Fruit fly (Drosophila melanogaster): ENCODE data around the gene Jhbp15.
A peak's percentile ranks its signal among the peaks of the same experiment; 100 is the strongest.

Jhbp15 gene

dm6 chr3R:21015636-21016035 lies 35.1 kb downstream of the Jhbp15 start, which contains the start of gene CG5697:
Gene CG5697, plus strand, starts transcription at chr3R:21015949.
- no peak for TF ChIP-seq Hr96 (GFP tag; optimal IDR thresholded peaks at IDR 0.05)
- peak; percentile 17 for TF ChIP-seq ovo (GFP tag; optimal IDR thresholded peaks at IDR 0.05)
- TF ChIP-seq CG7045 (GFP tag; optimal IDR thresholded peaks at IDR 0.05) = peak; percentile 7
- no peak for TF ChIP-seq pad (GFP tag; optimal IDR thresholded peaks at IDR 0.05)
- no peak for TF ChIP-seq Clk (GFP tag; optimal IDR thresholded peaks at IDR 0.05)
- no peak for TF ChIP-seq CG33017 (tag; optimal IDR thresholded peaks at IDR 0.05)
- TF ChIP-seq CG14711 (tag; optimal IDR thresholded peaks at IDR 0.05) = no peak
- TF ChIP-seq cic (GFP tag; optimal IDR thresholded peaks at IDR 0.05) = peak; percentile 79
- no peak for TF ChIP-seq CG7101 (tag; optimal IDR thresholded peaks at IDR 0.05)
- no peak for TF ChIP-seq Crg-1 (GFP tag; optimal IDR thresholded peaks at IDR 0.05)
- no peak for TF ChIP-seq bab1 (GFP tag; optimal IDR thresholded peaks at IDR 0.05)
- peak; percentile 0 for TF ChIP-seq CG1620 (GFP tag; optimal IDR thresholded peaks at IDR 0.05)
- TF ChIP-seq CG12768 (GFP tag; optimal IDR thresholded peaks at IDR 0.05) = peak; percentile 35
- peak; percentile 49 for TF ChIP-seq Mnt (GFP tag; optimal IDR thresholded peaks at IDR 0.05)
- no peak for TF ChIP-seq cnc (optimal IDR thresholded peaks at IDR 0.05)
- TF ChIP-seq CG5204 (GFP tag; optimal IDR thresholded peaks at IDR 0.05) = no peak
- no peak for TF ChIP-seq tj (GFP tag; optimal IDR thresholded peaks at IDR 0.05)
- TF ChIP-seq kay (GFP tag; ENCODE audit: borderline replicate concordance) = peak; percentile 86
- TF ChIP-seq CG11617 (GFP tag; optimal IDR thresholded peaks at IDR 0.05) = peak; percentile 28
- no peak for TF ChIP-seq toe (GFP tag; optimal IDR thresholded peaks at IDR 0.05)

- no peak for TF ChIP-seq CG7101 (tag; optimal IDR thresholded peaks at IDR 0.05)
- no peak for TF ChIP-seq CG5204 (GFP tag; optimal IDR thresholded peaks at IDR 0.05)
- TF ChIP-seq cic (GFP tag; optimal IDR thresholded peaks at IDR 0.05) = no peak
Observed at dm6 chr3R:21013780-21014179, 37.0 kb downstream of the Jhbp15 start.

- TF ChIP-seq Crg-1 (GFP tag; optimal IDR thresholded peaks at IDR 0.05) = no peak
- TF ChIP-seq CG7045 (GFP tag; optimal IDR thresholded peaks at IDR 0.05) = no peak
- TF ChIP-seq CG12768 (GFP tag; optimal IDR thresholded peaks at IDR 0.05) = no peak
- TF ChIP-seq CG33017 (tag; optimal IDR thresholded peaks at IDR 0.05) = no peak
- TF ChIP-seq CG1620 (GFP tag; optimal IDR thresholded peaks at IDR 0.05) = no peak
- no peak for TF ChIP-seq pad (GFP tag; optimal IDR thresholded peaks at IDR 0.05)
- no peak for TF ChIP-seq bab1 (GFP tag; optimal IDR thresholded peaks at IDR 0.05)
- no peak for TF ChIP-seq ovo (GFP tag; optimal IDR thresholded peaks at IDR 0.05)
- no peak for TF ChIP-seq Clk (GFP tag; optimal IDR thresholded peaks at IDR 0.05)
- no peak for TF ChIP-seq CG14711 (tag; optimal IDR thresholded peaks at IDR 0.05)
- TF ChIP-seq Mnt (GFP tag; optimal IDR thresholded peaks at IDR 0.05) = no peak
- no peak for TF ChIP-seq tj (GFP tag; optimal IDR thresholded peaks at IDR 0.05)
Observed at dm6 chr3R:21006967-21007366, 43.8 kb downstream of the Jhbp15 start, which contains the start of gene Alp5. Gene Alp5, minus strand, starts transcription at chr3R:21006990.

dm6 chr3R:21001123-21001522 lies 49.7 kb downstream of the Jhbp15 start:
- TF ChIP-seq Mnt (GFP tag; optimal IDR thresholded peaks at IDR 0.05) (no peak), ovo (GFP tag; optimal IDR thresholded peaks at IDR 0.05) (no peak), bab1 (GFP tag; optimal IDR thresholded peaks at IDR 0.05) (no peak), CG5204 (GFP tag; optimal IDR thresholded peaks at IDR 0.05) (no peak), Crg-1 (GFP tag; optimal IDR thresholded peaks at IDR 0.05) (peak; percentile 4), CG1620 (GFP tag; optimal IDR thresholded peaks at IDR 0.05) (no peak), cic (GFP tag; optimal IDR thresholded peaks at IDR 0.05) (peak; percentile 17), kay (GFP tag; ENCODE audit: borderline replicate concordance) (peak; percentile 78), CG11617 (GFP tag; optimal IDR thresholded peaks at IDR 0.05) (peak; percentile 2), CG12768 (GFP tag; optimal IDR thresholded peaks at IDR 0.05) (no peak), toe (GFP tag; optimal IDR thresholded peaks at IDR 0.05) (no peak)

Measured in whole organism, adult.